Worm (Caenorhabditis elegans) whole organism, young adult: Measurements from ENCODE around the gene srh-290.
A peak's percentile ranks its signal among the peaks of the same experiment; 100 is the strongest.

Experiments
- B0019.2 ChIP-seq: fragments of 200-800 bp; sonication (Bioruptor generic); conservative IDR thresholded peaks from 2 replicates; pipeline ENCODE4 v1.3.6; 2022; ENCODE audit warnings: missing genetic modification reagents, missing genetic modification characterization, missing compliant biosample characterization
- B0035.1 ChIP-seq: sonication (generic microtip); optimal IDR thresholded peaks from 2 replicates; lab custom pipeline; 2016; ENCODE audit warnings: missing genetic modification characterization, mild to moderate bottlenecking, missing compliant biosample characterization, missing genotype, missing genetic modification reagents
- B0336.3 ChIP-seq: fragments of 200-800 bp; sonication (Bioruptor generic); IDR thresholded peaks from 2 replicates; pipeline ENCODE4 v1.3.6; 2022; ENCODE audit warnings: missing genetic modification characterization, missing compliant biosample characterization
- C06A6.2 ChIP-seq: fragments of 200-800 bp; sonication (Bioruptor generic); conservative IDR thresholded peaks from 2 replicates; pipeline ENCODE4 v1.3.6; 2022; ENCODE audit warnings: missing genetic modification characterization, missing compliant biosample characterization
- F23B12.7 ChIP-seq: sonication (generic microtip); optimal IDR thresholded peaks from 2 replicates; lab custom pipeline; 2017; ENCODE audit warnings: missing genetic modification characterization, mild to moderate bottlenecking, missing compliant biosample characterization, antibody characterized with exemption, moderate library complexity; ENCODE audit not compliant: insufficient read depth
- F49E8.2 ChIP-seq: sonication (generic microtip); optimal IDR thresholded peaks from 3 replicates; lab custom pipeline; 2017; ENCODE audit warnings: missing genetic modification characterization, mild to moderate bottlenecking, missing compliant biosample characterization, antibody characterized with exemption, moderate library complexity; ENCODE audit not compliant: insufficient read depth
- F57A8.1 ChIP-seq: fragments of 200-800 bp; sonication (Bioruptor generic); optimal IDR thresholded peaks from 2 replicates; lab custom pipeline; 2018; ENCODE audit warnings: mild to moderate bottlenecking, missing genetic modification characterization, moderate library complexity, missing compliant biosample characterization
- K11D2.4 ChIP-seq: fragments of 200-800 bp; sonication (Bioruptor generic); IDR thresholded peaks from 2 replicates; pipeline ENCODE4 v1.3.6; 2022; ENCODE audit warnings: missing genetic modification reagents, missing genetic modification characterization, missing compliant biosample characterization
- Y95B8A.8 ChIP-seq: fragments of 200-800 bp; sonication (Bioruptor generic); IDR thresholded peaks from 2 replicates; pipeline ENCODE4 v1.3.6; 2022; ENCODE audit warnings: missing genetic modification reagents, missing genetic modification characterization, missing compliant biosample characterization
- aptf-2 ChIP-seq: fragments of 200-800 bp; sonication (Bioruptor generic); conservative IDR thresholded peaks from 2 replicates; pipeline ENCODE4 v1.3.6; 2022; ENCODE audit warnings: missing genetic modification reagents, missing genetic modification characterization, missing compliant biosample characterization
- bed-1 ChIP-seq: fragments of 200-800 bp; sonication (Bioruptor generic); IDR thresholded peaks from 2 replicates; pipeline ENCODE4 v1.3.6; 2022; ENCODE audit warnings: missing genetic modification reagents, missing genetic modification characterization, missing compliant biosample characterization
- bed-2 ChIP-seq: fragments of 200-800 bp; sonication (Bioruptor generic); IDR thresholded peaks from 2 replicates; pipeline ENCODE4 v1.3.6; 2022; ENCODE audit warnings: missing genetic modification reagents, missing genetic modification characterization, missing compliant biosample characterization
- ceh-100 ChIP-seq: fragments of 200-800 bp; sonication (Bioruptor generic); IDR thresholded peaks from 2 replicates; pipeline ENCODE4 v1.3.6; 2022; ENCODE audit warnings: missing genetic modification reagents, missing genetic modification characterization, missing compliant biosample characterization
- ceh-40 ChIP-seq: fragments of 200-800 bp; sonication (Bioruptor generic); IDR thresholded peaks from 2 replicates; pipeline ENCODE4 v1.3.6; 2022; ENCODE audit warnings: missing genetic modification characterization, missing compliant biosample characterization
- ceh-79 ChIP-seq: sonication (generic microtip); optimal IDR thresholded peaks from 2 replicates; lab custom pipeline; 2017; ENCODE audit warnings: mild to moderate bottlenecking, missing genetic modification characterization, missing compliant biosample characterization
- chd-7 ChIP-seq: sonication (generic microtip); optimal IDR thresholded peaks from 2 replicates; lab custom pipeline; 2016; ENCODE audit warnings: mild to moderate bottlenecking, missing genetic modification characterization, moderate library complexity, missing compliant biosample characterization
- die-1 ChIP-seq: sonication (generic microtip); optimal IDR thresholded peaks from 2 replicates; lab custom pipeline; 2016; ENCODE audit warnings: missing genotype, mild to moderate bottlenecking, missing genetic modification characterization, missing compliant biosample characterization
- dox-1 ChIP-seq: fragments of 200-800 bp; sonication (Bioruptor generic); IDR thresholded peaks from 2 replicates; pipeline ENCODE4 v1.3.6; 2022; ENCODE audit warnings: missing genetic modification reagents, missing genetic modification characterization, missing compliant biosample characterization
- hsf-1 ChIP-seq: fragments of 200-800 bp; sonication (Bioruptor generic); IDR thresholded peaks from 2 replicates; pipeline ENCODE4 v1.3.6; 2022; ENCODE audit warnings: missing genetic modification reagents, missing genetic modification characterization, missing compliant biosample characterization
- let-526 ChIP-seq: fragments of 200-800 bp; sonication (Bioruptor generic); IDR thresholded peaks from 2 replicates; pipeline ENCODE4 v1.3.6; 2022; ENCODE audit warnings: missing genetic modification reagents, missing genetic modification characterization, missing compliant biosample characterization
- lin-26 ChIP-seq: fragments of 200-800 bp; sonication (Bioruptor generic); IDR thresholded peaks from 2 replicates; pipeline ENCODE4 v1.3.6; 2022; ENCODE audit warnings: missing genetic modification reagents, missing genetic modification characterization, missing compliant biosample characterization
- lin-35 ChIP-seq, 3 experiments: fragments of 150-350 bp in 2 of 3; sonication (generic microtip) in 1 of 3; optimal IDR thresholded peaks; 2 replicates each; lab custom pipeline; 2014 to 2018; ENCODE audit warnings: missing biosample characterization in 3 of 3, missing genetic modification characterization in 3 of 3, missing genetic modification reagents in 3 of 3
- lsl-1 ChIP-seq: fragments of 200-800 bp; sonication (Bioruptor generic); optimal IDR thresholded peaks from 2 replicates; lab custom pipeline; 2018; ENCODE audit warnings: mild to moderate bottlenecking, missing genetic modification characterization, moderate library complexity, missing compliant biosample characterization
- madf-6 ChIP-seq: fragments of 200-800 bp; sonication (Bioruptor generic); IDR thresholded peaks from 2 replicates; pipeline ENCODE4 v1.3.6; 2022; ENCODE audit warnings: missing genetic modification reagents, missing genetic modification characterization, missing compliant biosample characterization
- nhr-27 ChIP-seq: fragments of 200-800 bp; sonication (Bioruptor generic); optimal IDR thresholded peaks from 2 replicates; lab custom pipeline; 2018; ENCODE audit warnings: mild to moderate bottlenecking, missing genetic modification characterization, moderate library complexity, missing compliant biosample characterization
- repo-1 ChIP-seq: sonication (generic microtip); optimal IDR thresholded peaks from 2 replicates; lab custom pipeline; 2017; ENCODE audit warnings: mild to moderate bottlenecking, missing genetic modification characterization, missing compliant biosample characterization
- snpc-4 ChIP-seq, 5 experiments: fragments of 150-350 bp in 1 of 5; sonication (generic microtip) in 4 of 5; optimal IDR thresholded peaks; 2 replicates each; lab custom pipeline; 2014 to 2018; ENCODE audit warnings: missing genetic modification characterization in 5 of 5, missing biosample characterization in 3 of 5, antibody characterized with exemption in 2 of 5, mild to moderate bottlenecking in 2 of 5, missing compliant biosample characterization in 2 of 5, missing genotype in 2 of 5, moderate library complexity in 2 of 5, missing genetic modification reagents in 1 of 5
- somi-1 ChIP-seq: fragments of 200-800 bp; sonication (Bioruptor generic); optimal IDR thresholded peaks from 2 replicates; lab custom pipeline; 2018; ENCODE audit warnings: mild to moderate bottlenecking, missing genetic modification characterization, missing compliant biosample characterization
- tbx-9 ChIP-seq: sonication (generic microtip); optimal IDR thresholded peaks from 2 replicates; lab custom pipeline; 2016; ENCODE audit warnings: borderline replicate concordance, missing genetic modification characterization, inconsistent platforms, missing compliant biosample characterization
- unc-130 ChIP-seq: sonication (generic microtip); optimal IDR thresholded peaks from 2 replicates; lab custom pipeline; 2016; ENCODE audit warnings: missing genetic modification reagents, missing genetic modification characterization, missing compliant biosample characterization
- zfh-2 ChIP-seq: fragments of 200-800 bp; sonication (Bioruptor generic); conservative IDR thresholded peaks from 2 replicates; pipeline ENCODE4 v1.3.6; 2022; ENCODE audit warnings: missing genetic modification reagents, missing genetic modification characterization, missing compliant biosample characterization
- ztf-25 ChIP-seq: fragments of 200-800 bp; sonication (Bioruptor generic); IDR thresholded peaks from 2 replicates; pipeline ENCODE4 v1.3.6; 2022; ENCODE audit warnings: missing genetic modification reagents, missing genetic modification characterization, missing compliant biosample characterization
- ztf-3 ChIP-seq: fragments of 200-800 bp; sonication (Bioruptor generic); optimal IDR thresholded peaks from 2 replicates; lab custom pipeline; 2018; ENCODE audit warnings: mild to moderate bottlenecking, missing genetic modification characterization, missing compliant biosample characterization
- ztf-6 ChIP-seq: fragments of 200-800 bp; sonication (Bioruptor generic); IDR thresholded peaks from 2 replicates; pipeline ENCODE4 v1.3.6; 2022; ENCODE audit warnings: missing genetic modification reagents, missing genetic modification characterization, missing compliant biosample characterization

The srh-290 gene

DNA sequence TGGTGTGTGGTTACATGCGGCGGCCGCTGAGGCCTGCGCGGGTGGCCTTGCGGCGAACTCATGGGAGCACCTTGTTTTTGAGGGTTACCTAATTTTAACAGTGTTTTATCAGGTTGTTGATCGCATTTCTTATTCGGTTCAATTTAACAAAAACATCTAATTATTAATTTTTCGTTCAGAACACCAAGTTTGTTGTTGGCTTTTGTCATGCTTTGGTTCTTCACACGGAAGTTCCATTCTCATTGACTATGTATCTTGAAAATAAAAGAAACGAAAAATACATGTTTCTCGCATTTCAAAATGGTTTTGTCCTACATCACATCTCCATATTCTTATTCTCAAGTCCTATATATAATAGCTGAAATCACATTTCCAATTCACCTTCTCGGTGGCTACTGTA, at the start of gene srh-290:
Gene srh-290 (plus strand): TSS at position 301 of the 400 bp plus-strand sequence.
- no peak for TF ChIP-seq bed-2
- TF ChIP-seq bed-1 (GFP tag; lab: Robert Waterston, UW), result no peak
- TF ChIP-seq Y95B8A.8 (GFP tag; lab: Robert Waterston, UW), result no peak
- no peak for TF ChIP-seq ceh-40 (GFP tag; lab: Robert Waterston, UW)
- TF ChIP-seq F57A8.1, result no peak
- TF ChIP-seq ceh-100 (GFP tag; lab: Robert Waterston, UW), result no peak
- TF ChIP-seq snpc-4 (GFP tag; optimal IDR thresholded peaks at IDR 0.05; lab: Kevin White, UChicago), result no peak
- no peak for TF ChIP-seq snpc-4 (tag; optimal IDR thresholded peaks at IDR 0.05; lab: Kevin White, UChicago)
- no peak for TF ChIP-seq repo-1 (tag; lab: Kevin White, UChicago)
- no peak for TF ChIP-seq chd-7 (tag; lab: Kevin White, UChicago)
- no peak for TF ChIP-seq C06A6.2 (GFP tag; lab: Robert Waterston, UW)
- TF ChIP-seq lin-26 (GFP tag; lab: Robert Waterston, UW), result no peak
- no peak for TF ChIP-seq B0336.3
- TF ChIP-seq die-1 (tag; lab: Kevin White, UChicago), result no peak

DNA sequence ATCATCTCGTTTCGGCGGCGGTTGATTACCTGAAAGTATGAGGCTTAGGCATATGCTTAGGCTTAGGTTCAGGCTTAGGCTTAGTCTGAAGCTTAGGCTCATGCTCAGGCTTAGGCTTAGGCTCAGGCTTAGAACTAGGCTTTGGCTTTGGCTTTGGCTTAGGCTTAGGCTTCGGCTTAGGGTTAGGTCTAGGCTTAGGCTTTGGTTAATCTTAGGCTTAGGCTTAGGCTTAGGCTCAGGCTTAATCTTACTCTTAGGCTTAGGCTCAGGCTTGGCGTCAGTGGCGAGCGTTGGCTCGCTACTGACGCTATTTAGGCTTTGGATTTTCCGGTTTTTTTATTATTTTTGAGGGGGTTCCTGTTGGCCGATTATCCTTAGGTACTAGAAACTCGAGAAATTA, 46.5 kb upstream of the srh-290 start:
- TF ChIP-seq tbx-9 (tag; lab: Kevin White, UChicago), result no peak
- TF ChIP-seq F49E8.2 (tag; lab: Kevin White, UChicago), result no peak
- TF ChIP-seq somi-1, result no peak
- TF ChIP-seq dox-1 (GFP tag; lab: Robert Waterston, UW), result no peak
- TF ChIP-seq ztf-3 (GFP tag; lab: Kevin White, UChicago), result no peak
- no peak for TF ChIP-seq F23B12.7 (tag; lab: Kevin White, UChicago)
- TF ChIP-seq hsf-1 (GFP tag; lab: Robert Waterston, UW), result no peak
- TF ChIP-seq, all 124 proteins: peak for 0

DNA sequence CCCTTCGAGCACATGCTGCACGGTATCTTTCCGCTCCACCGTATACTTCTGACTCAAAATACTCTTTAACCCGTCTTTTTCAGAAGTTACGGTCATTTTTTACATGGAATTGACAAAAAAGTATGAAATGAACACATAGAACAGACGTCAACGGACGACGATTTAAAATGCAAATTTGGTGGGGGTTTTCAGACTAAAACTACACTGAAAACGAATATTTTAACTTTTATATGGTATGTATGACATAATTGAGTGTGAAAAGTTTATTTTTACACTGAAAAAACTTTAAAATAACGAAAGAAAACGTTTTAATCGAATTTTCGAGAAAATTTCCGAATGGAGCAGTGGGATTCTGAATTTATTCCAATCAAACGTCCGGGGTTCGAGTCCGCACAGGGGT, 43.3 kb upstream of the srh-290 start, which contains the start of gene twk-36:
Gene twk-36 (minus strand): TSS at position 101 of the 400 bp plus-strand sequence.
- TF ChIP-seq lsl-1 (GFP tag; lab: Kevin White, UChicago), result no peak
- no peak for TF ChIP-seq repo-1 (tag; lab: Kevin White, UChicago)
- no peak for TF ChIP-seq let-526 (GFP tag; lab: Robert Waterston, UW)
- TF ChIP-seq aptf-2 (GFP tag; lab: Robert Waterston, UW), result no peak
- no peak for TF ChIP-seq B0019.2
- TF ChIP-seq ztf-25 (GFP tag; lab: Robert Waterston, UW), result no peak
- no peak for TF ChIP-seq unc-130 (GFP tag; lab: Kevin White, UChicago)
- no peak for TF ChIP-seq B0035.1 (tag; lab: Kevin White, UChicago)
- no peak for TF ChIP-seq F49E8.2 (tag; lab: Kevin White, UChicago)
- TF ChIP-seq ceh-79 (tag; lab: Kevin White, UChicago), result no peak
- TF ChIP-seq lin-35 (GFP tag; optimal IDR thresholded peaks at IDR 0.05; lab: Kevin White, UChicago), result no peak

DNA sequence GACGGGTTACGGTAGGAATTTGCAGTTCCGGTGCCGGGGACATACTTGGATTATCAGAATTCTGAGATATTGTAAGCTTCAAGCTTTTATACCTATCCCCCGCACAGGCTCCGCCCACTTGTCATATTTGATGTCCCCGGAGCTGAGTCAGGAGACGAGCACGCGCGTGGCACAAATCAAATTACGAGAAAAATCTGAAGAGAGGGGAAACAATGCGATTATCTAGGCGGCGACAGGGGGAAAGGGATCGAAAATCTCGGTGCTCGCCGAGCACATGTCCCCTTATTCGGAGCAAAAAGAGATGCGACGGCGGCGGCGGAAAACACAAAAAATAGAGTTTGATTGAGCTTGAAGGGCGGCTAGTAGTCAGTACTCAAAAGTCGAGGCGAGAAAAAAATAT, 41.1 kb upstream of the srh-290 start, which contains the start of gene R12G8.1:
Gene R12G8.1 (minus strand): TSS at position 63 of the 400 bp plus-strand sequence.
- TF ChIP-seq lin-26 (GFP tag; lab: Robert Waterston, UW), result no peak
- TF ChIP-seq ztf-6 (GFP tag; lab: Robert Waterston, UW), result no peak
- TF ChIP-seq nhr-27, result no peak
- TF ChIP-seq madf-6 (GFP tag; lab: Robert Waterston, UW), result no peak
- peak; percentile 76 for TF ChIP-seq zfh-2 (GFP tag; lab: Robert Waterston, UW)
- TF ChIP-seq K11D2.4 (GFP tag; lab: Robert Waterston, UW), result 0 out of 2 replicates have a peak, but pooled peaks have one; percentile 19
